Fruit fly (Drosophila melanogaster): ENCODE measurements around the gene Cog4.

Cog4 gene

dm6 chr2L:10488484-10489223 lies at the start of gene Cog4, which contains the start of gene CG6144 (continued):
- TF ChIP-seq CG2712 (tag; optimal IDR thresholded peaks at IDR 0.05) (no peak), slou (GFP tag; optimal IDR thresholded peaks at IDR 0.05) (no peak), Dbx (GFP tag; IDR thresholded peaks at IDR 0.05) (peak; percentile 68; the same call in 2 of the 3 replicates), mld (GFP tag; IDR thresholded peaks at IDR 0.05; ENCODE audit: partially characterized antibody) (no peak), CG9797 (GFP tag; optimal IDR thresholded peaks at IDR 0.05) (peak; percentile 61), ap (GFP tag; IDR thresholded peaks at IDR 0.05) (0 out of 2 replicates have a peak, but pooled peaks have one; percentile 5), nmo (GFP tag; optimal IDR thresholded peaks at IDR 0.05) (peak; percentile 83), CG4404 (GFP tag; IDR thresholded peaks at IDR 0.05) (no peak), Blimp-1 (GFP tag; optimal IDR thresholded peaks at IDR 0.05) (no peak), amos (GFP tag; IDR thresholded peaks at IDR 0.05; ENCODE audit: partially characterized antibody) (peak; percentile 77), CG34422 (GFP tag; IDR thresholded peaks at IDR 0.05) (peak; percentile 55; the same call in 1 of the 3 replicates), Eip74EF (GFP tag; optimal IDR thresholded peaks at IDR 0.05) (no peak), HLH54F (GFP tag; optimal IDR thresholded peaks at IDR 0.05) (no peak), kah (GFP tag; optimal IDR thresholded peaks at IDR 0.05) (no peak), chinmo (GFP tag; IDR thresholded peaks at IDR 0.05; ENCODE audit: partially characterized antibody) (0 out of 4 replicates have a peak, but pooled peaks have one; percentile 73), CG16815 (GFP tag; optimal IDR thresholded peaks at IDR 0.05) (no peak), CG18262 (tag; optimal IDR thresholded peaks at IDR 0.05) (no peak), Oli (tag; optimal IDR thresholded peaks at IDR 0.05) (no peak), cg (GFP tag; optimal IDR thresholded peaks at IDR 0.05) (no peak), CG9817 (tag; optimal IDR thresholded peaks at IDR 0.05) (no peak), cwo (GFP tag; optimal IDR thresholded peaks at IDR 0.05) (no peak), bigmax (GFP tag; optimal IDR thresholded peaks at IDR 0.05) (no peak), her (GFP tag; optimal IDR thresholded peaks at IDR 0.05) (no peak), CG2199 (GFP tag; IDR thresholded peaks at IDR 0.05) (no peak), so (GFP tag; IDR thresholded peaks at IDR 0.05) (no peak), lbe (GFP tag; optimal IDR thresholded peaks at IDR 0.05) (no peak), CG3995 (GFP tag; optimal IDR thresholded peaks at IDR 0.05) (peak; percentile 91), BEAF-32 (GFP tag; optimal IDR thresholded peaks at IDR 0.05) (peak; percentile 78), wor (GFP tag; IDR thresholded peaks at IDR 0.05) (no peak), CG10462 (GFP tag; optimal IDR thresholded peaks at IDR 0.05) (no peak), CG10274 (GFP tag; optimal IDR thresholded peaks at IDR 0.05) (no peak), run (tag; optimal IDR thresholded peaks at IDR 0.05) (no peak), fd96Cb (tag; optimal IDR thresholded peaks at IDR 0.05) (no peak), CG15696 (tag; optimal IDR thresholded peaks at IDR 0.05) (no peak)

DNA sequence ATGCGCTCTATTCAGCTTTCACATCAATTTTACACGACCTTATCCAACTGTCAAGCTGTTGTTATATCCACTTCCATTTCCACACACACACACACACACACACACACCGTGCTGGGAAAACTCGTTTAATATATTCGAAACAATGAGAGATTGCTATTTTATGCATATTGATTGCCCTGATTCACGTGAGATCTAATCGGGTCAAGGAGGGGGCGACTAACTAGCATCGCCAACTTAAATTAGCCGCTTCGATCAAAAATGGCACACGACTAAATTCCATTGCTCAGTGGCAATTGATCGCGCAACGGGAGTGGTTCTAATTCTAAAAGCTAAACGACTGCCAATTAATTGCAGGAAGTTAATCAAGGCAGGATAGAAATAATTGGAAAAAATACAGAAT lies 45.6 kb upstream of the Cog4 start, which contains the start of gene CG18302:
Gene CG18302, plus strand, starts transcription at position 301 of the 400 bp plus-strand sequence.
- no peak for TF ChIP-seq wek (GFP tag; optimal IDR thresholded peaks at IDR 0.05)
- TF ChIP-seq ERR (GFP tag; optimal IDR thresholded peaks at IDR 0.05) = no peak
- no peak for TF ChIP-seq lilli (GFP tag; optimal IDR thresholded peaks at IDR 0.05)
- TF ChIP-seq CG10267 (tag; optimal IDR thresholded peaks at IDR 0.05) = no peak
- TF ChIP-seq H15 (GFP tag; IDR thresholded peaks at IDR 0.05) = no peak
- TF ChIP-seq CG13894 (tag; optimal IDR thresholded peaks at IDR 0.05) = no peak
- no peak for TF ChIP-seq Dip2 (GFP tag; IDR thresholded peaks at IDR 0.05)
- TF ChIP-seq tin (GFP tag; optimal IDR thresholded peaks at IDR 0.05) = no peak
- TF ChIP-seq so (GFP tag; IDR thresholded peaks at IDR 0.05) = no peak

All from whole organism, embryonic.